Fruit fly (Drosophila melanogaster) whole organism: Measurements from ENCODE around the gene SmD2.

Experiments
- Dll ChIP-seq: fragments of >200 bp; optimal IDR thresholded peaks from 2 replicates; lab custom pipeline; 2017
- pan ChIP-seq: fragments of >200 bp; optimal IDR thresholded peaks from 2 replicates; lab custom pipeline; 2017
- psq ChIP-seq: fragments of >200 bp; optimal IDR thresholded peaks from 2 replicates; lab custom pipeline; 2017

- no peak for TF ChIP-seq psq (lab: Kevin White, UChicago)
- no peak for TF ChIP-seq Dll (lab: Kevin White, UChicago)
- TF ChIP-seq pan (lab: Kevin White, UChicago) = no peak
Observed at dm6 chr3R:6375944-6376343, 30.2 kb upstream of the SmD2 start, which contains the start of gene CRAT.
